Fruit fly (Drosophila melanogaster): ENCODE data around the gene kek5.
A peak's percentile ranks its signal among the peaks of the same experiment; 100 is the strongest.

The kek5 gene

dm6 chrX:19324576-19325353, 28.2 kb upstream of the kek5 start:
- peak; percentile 28 for TF ChIP-seq noc (tag; optimal IDR thresholded peaks at IDR 0.05)

dm6 chrX:19325729-19326473, 27.1 kb upstream of the kek5 start:
- no peak for TF ChIP-seq noc (tag; optimal IDR thresholded peaks at IDR 0.05)

DNA sequence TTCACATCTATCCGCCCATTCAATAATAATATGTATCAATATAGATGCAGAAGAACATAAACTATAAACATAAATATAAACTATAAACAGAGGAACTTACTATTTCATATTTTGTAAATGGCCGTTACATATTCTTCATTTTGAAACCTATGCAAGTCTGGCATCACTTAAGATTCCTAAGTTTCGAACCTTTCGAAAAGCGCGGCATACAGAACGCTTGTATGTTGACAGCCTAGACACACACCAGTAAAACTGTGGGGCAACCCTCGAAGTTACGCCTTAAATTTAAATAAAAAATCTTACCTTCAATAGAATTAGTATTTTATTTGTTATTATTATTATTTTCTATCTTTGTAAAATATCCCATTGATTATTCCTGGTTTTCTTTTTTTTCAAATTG, 26.3 kb upstream of the kek5 start:
- no peak for TF ChIP-seq noc (tag; optimal IDR thresholded peaks at IDR 0.05)

DNA sequence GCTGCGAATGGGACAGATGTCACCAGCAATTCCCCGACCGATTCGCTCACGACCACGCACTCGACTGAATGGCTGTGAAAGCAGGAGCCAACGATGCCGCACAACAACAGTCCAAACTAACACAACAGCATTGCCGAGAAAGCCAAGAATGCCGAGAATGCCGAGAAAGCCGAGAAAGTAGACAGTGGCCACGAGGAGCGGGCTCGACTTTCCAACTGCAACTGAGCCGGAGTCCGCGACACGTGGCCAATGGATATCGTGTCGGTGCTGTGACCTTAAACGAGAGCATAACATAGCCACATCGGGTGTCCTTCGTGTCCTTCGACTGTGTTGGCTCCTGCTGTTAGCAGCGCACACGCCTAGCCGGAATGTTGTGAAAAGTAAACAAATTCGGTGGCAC, 4.8 kb upstream of the kek5 start, which contains the start of gene nAChRalpha7:
Gene nAChRalpha7 (minus strand): TSS at position 226 of the 400 bp plus-strand sequence.
- TF ChIP-seq noc (tag; optimal IDR thresholded peaks at IDR 0.05) = no peak

- no peak for TF ChIP-seq noc (tag; optimal IDR thresholded peaks at IDR 0.05)
Observed at dm6 chrX:19348835-19349466, 4.0 kb upstream of the kek5 start.

DNA sequence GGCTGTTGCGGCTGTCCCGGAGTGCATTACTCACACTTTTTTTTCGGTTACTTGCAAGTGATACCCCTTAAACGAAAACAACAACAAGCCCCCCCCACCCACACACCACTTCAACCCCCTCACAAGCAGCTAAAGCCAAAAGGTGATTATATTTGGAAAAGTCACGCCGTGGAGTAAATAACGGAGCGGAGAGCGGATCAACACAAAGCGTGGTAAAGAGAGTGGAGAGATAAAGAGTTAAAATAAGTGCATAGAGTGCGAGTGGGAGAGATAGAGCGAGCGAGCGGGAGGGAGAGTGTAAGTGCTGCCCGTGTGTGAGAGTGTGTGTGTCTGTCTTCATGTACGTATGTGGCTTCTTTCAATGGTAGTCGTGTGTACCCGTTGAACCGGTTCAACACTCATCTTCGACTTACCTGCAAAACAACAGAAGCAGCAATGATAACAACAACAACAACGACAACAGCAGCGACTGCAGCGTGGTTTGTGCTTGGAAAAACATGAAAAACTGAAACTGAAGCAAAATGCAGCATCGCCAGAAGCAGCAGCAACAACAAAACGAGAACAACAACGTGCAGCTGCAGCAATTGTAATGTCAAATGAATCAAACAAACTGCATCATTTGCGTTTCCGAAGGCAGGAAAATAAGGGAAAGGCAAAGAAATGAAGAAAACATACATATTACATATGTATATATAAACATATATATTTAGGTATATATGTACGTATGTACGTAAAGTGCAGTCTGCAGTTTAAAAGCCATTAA, 642 bp downstream of the kek5 start:
- no peak for TF ChIP-seq noc (tag; optimal IDR thresholded peaks at IDR 0.05)

DNA sequence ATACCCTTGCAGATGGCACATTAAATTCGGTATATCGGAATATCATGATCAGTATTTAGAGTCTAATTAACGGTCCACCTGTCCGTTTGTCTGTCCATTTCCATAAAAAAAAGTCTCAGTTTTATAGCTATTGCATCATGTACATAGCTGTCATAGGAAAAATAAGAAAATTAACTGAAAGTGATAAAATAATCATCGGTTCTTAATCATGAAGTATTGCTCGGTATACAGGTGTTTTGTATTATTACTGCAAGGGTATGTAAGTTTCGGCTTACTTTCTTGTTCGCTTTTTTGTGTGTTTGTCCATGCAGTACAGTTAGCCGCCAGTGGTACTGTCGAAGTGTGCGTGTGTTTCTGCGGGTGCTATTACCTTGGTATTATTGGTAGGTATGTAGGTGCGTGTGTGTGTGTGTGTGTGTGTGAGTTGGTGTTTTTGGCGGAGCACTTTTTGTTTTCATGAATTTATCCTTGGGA, 1.7 kb downstream of the kek5 start:
- TF ChIP-seq noc (tag; optimal IDR thresholded peaks at IDR 0.05) = peak; percentile 66

- no peak for TF ChIP-seq noc (tag; optimal IDR thresholded peaks at IDR 0.05)
Observed at dm6 chrX:19358948-19359506, 6.0 kb downstream of the kek5 start.

- TF ChIP-seq noc (tag; optimal IDR thresholded peaks at IDR 0.05) = no peak
Observed at dm6 chrX:19360735-19361405, 7.9 kb downstream of the kek5 start.

DNA sequence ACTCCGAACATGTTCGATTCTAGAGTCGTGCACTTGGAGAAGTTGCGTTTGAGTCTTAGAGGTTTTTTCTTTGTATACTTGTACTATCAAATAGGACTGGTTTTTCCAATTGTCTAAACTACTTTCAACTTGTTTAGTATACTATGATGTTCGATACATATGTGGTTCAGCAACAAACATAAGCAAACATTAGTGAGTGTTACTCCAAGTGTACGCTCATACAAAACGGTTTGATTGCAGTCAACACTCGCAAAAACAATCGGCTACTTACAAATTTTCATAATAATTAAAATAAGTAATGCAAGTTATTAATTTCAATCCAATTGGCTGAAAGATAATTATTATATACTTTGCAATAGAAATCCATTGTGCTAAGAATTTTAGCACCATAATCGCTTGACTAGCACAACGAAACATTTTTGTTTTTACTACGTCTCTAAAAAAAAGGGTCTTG, 8.5 kb downstream of the kek5 start:
- TF ChIP-seq noc (tag; optimal IDR thresholded peaks at IDR 0.05) = no peak

dm6 chrX:19364034-19364433, 11.1 kb downstream of the kek5 start:
- no peak for TF ChIP-seq noc (tag; optimal IDR thresholded peaks at IDR 0.05)

DNA sequence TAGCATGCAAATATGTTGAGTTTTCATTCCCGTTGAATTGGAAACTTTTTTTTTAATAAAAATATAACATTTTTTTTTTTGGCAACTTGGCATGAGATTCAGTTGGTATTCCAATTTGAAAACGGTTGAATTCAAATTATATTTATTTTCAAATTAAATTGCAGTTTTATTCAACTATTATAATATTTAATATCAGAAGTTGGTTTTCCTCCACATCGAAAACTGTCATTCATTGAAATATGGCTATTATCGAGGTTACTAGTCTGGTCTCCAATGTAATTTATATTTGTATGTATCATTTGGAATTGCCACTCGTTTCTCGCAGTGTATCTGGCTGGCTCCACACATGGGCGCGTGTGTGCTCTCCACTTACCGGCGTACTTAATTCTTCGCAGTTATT, 16.9 kb downstream of the kek5 start:
- TF ChIP-seq noc (tag; optimal IDR thresholded peaks at IDR 0.05) = no peak

dm6 chrX:19371135-19371938, 18.4 kb downstream of the kek5 start:
- TF ChIP-seq noc (tag; optimal IDR thresholded peaks at IDR 0.05) = no peak

- TF ChIP-seq noc (tag; optimal IDR thresholded peaks at IDR 0.05) = no peak
Observed at dm6 chrX:19371996-19372410, 19.0 kb downstream of the kek5 start.
